Worm (Caenorhabditis elegans): Measurements from ENCODE around the gene Y38H6C.23.

- TF ChIP-seq B0261.1 (tag; optimal IDR thresholded peaks at IDR 0.05) (no peak), pha-4 (tag; optimal IDR thresholded peaks at IDR 0.05) (no peak), dpl-1 (GFP tag; optimal IDR thresholded peaks at IDR 0.05) (no peak), cebp-1 (GFP tag; IDR thresholded peaks at IDR 0.05) (no peak), cebp-1 (tag; optimal IDR thresholded peaks at IDR 0.05) (no peak), efl-1 (GFP tag; optimal IDR thresholded peaks at IDR 0.05) (no peak), nfya-1 (tag; optimal IDR thresholded peaks at IDR 0.05; ENCODE audit: borderline replicate concordance, insufficient read depth) (no peak), let-526 (GFP tag; IDR thresholded peaks at IDR 0.05) (no peak), unc-130 (GFP tag; optimal IDR thresholded peaks at IDR 0.05) (no peak), ets-4 (GFP tag; optimal IDR thresholded peaks at IDR 0.05) (no peak), F39B2.1 (GFP tag; IDR thresholded peaks at IDR 0.05) (no peak)
Observed at ce11 chrV:20599795-20600194, 43.6 kb upstream of the Y38H6C.23 start, which contains the start of gene col-163.

Data from whole organism, young adult.